Fruit fly (Drosophila melanogaster) whole organism, embryonic: Measurements from ENCODE around the gene CG5835.
A peak's percentile ranks its signal among the peaks of the same experiment; 100 is the strongest.

Source experiments
- Antp ChIP-seq: fragments of 200-800 bp; sonication (Bioruptor generic); optimal IDR thresholded peaks from 3 replicates; lab custom pipeline; 2016; ENCODE audit warnings: missing biosample characterization, missing genetic modification characterization
- Atf6 ChIP-seq: fragments of 200-800 bp; sonication (Bioruptor generic); IDR thresholded peaks from 2 replicates; pipeline ENCODE4 v1.3.6; 2022; ENCODE audit warnings: missing biosample characterization, missing genetic modification characterization
- CG10366 ChIP-seq: fragments of 200-800 bp; sonication (Bioruptor generic); IDR thresholded peaks from 2 replicates; pipeline ENCODE4 v1.3.6; 2022; ENCODE audit warnings: missing biosample characterization, missing genetic modification characterization
- CG11560 ChIP-seq: fragments of 200-800 bp; sonication (Bioruptor generic); IDR thresholded peaks from 3 replicates; pipeline ENCODE4 v1.3.6; 2022; ENCODE audit warnings: missing biosample characterization, missing genetic modification characterization
- CG12299 ChIP-seq: fragments of 200-800 bp; sonication (Bioruptor generic); optimal IDR thresholded peaks from 2 replicates; lab custom pipeline; 2018; ENCODE audit warnings: missing biosample characterization, mild to moderate bottlenecking, missing genetic modification characterization
- CG1233 ChIP-seq: fragments of 200-800 bp; sonication (Bioruptor generic); optimal IDR thresholded peaks from 4 replicates; lab custom pipeline; 2018; ENCODE audit warnings: missing biosample characterization, mild to moderate bottlenecking, missing genetic modification characterization
- CG12942 ChIP-seq: fragments of 200-800 bp; sonication (Bioruptor generic); optimal IDR thresholded peaks from 3 replicates; lab custom pipeline; 2016; ENCODE audit warnings: missing biosample characterization, missing genetic modification characterization
- CG15011 ChIP-seq: fragments of 200-800 bp; sonication (Bioruptor generic); optimal IDR thresholded peaks from 3 replicates; lab custom pipeline; 2018; ENCODE audit warnings: missing biosample characterization, mild to moderate bottlenecking, missing genetic modification characterization
- CG16779 ChIP-seq: fragments of 200-800 bp; sonication (Bioruptor generic); IDR thresholded peaks from 2 replicates; pipeline ENCODE4 v1.3.6; 2022; ENCODE audit warnings: missing biosample characterization, missing genetic modification characterization
- CG2129 ChIP-seq: fragments of 200-800 bp; sonication (Bioruptor generic); IDR thresholded peaks from 2 replicates; pipeline ENCODE4 v1.3.6; 2022; ENCODE audit warnings: missing biosample characterization, missing genetic modification characterization; ENCODE audit not compliant: partially characterized antibody
- CG2712 ChIP-seq: fragments of 200-800 bp; optimal IDR thresholded peaks from 3 replicates; lab custom pipeline; 2019; ENCODE audit warnings: missing biosample characterization, mild to moderate bottlenecking, missing genetic modification characterization, moderate library complexity
- CG2889 ChIP-seq: fragments of 200-800 bp; sonication (Bioruptor generic); IDR thresholded peaks from 3 replicates; pipeline ENCODE4 v1.3.6; 2022; ENCODE audit warnings: missing biosample characterization, missing genetic modification characterization
- CG3163 ChIP-seq: fragments of 200-800 bp; sonication (Bioruptor generic); optimal IDR thresholded peaks from 3 replicates; lab custom pipeline; 2016; ENCODE audit warnings: missing biosample characterization, missing genetic modification characterization
- CG33213 ChIP-seq: fragments of 200-800 bp; sonication (Bioruptor generic); optimal IDR thresholded peaks from 3 replicates; lab custom pipeline; 2016; ENCODE audit warnings: missing biosample characterization, missing genetic modification characterization
- CG4707 ChIP-seq: fragments of 200-800 bp; sonication (Bioruptor generic); optimal IDR thresholded peaks from 2 replicates; lab custom pipeline; 2018; ENCODE audit warnings: missing biosample characterization, mild to moderate bottlenecking, missing genetic modification characterization, moderate library complexity
- CG6272 ChIP-seq: fragments of 200-800 bp; sonication (Bioruptor generic); IDR thresholded peaks from 2 replicates; pipeline ENCODE4 v1.3.6; 2022; ENCODE audit warnings: missing biosample characterization, missing genetic modification characterization
- CG7357 ChIP-seq: fragments of 200-800 bp; sonication (Bioruptor generic); IDR thresholded peaks from 3 replicates; pipeline ENCODE4 v1.3.6; 2022; ENCODE audit warnings: missing biosample characterization, missing genetic modification characterization
- CG7372 ChIP-seq: fragments of 200-800 bp; sonication (Bioruptor generic); IDR thresholded peaks from 2 replicates; pipeline ENCODE4 v1.3.6; 2022; ENCODE audit warnings: missing biosample characterization, missing genetic modification characterization
- CG7556 ChIP-seq: fragments of 200-800 bp; sonication (Bioruptor generic); optimal IDR thresholded peaks from 2 replicates; lab custom pipeline; 2017; ENCODE audit warnings: missing biosample characterization, mild to moderate bottlenecking, missing genetic modification characterization
- CG8089 ChIP-seq: fragments of 200-800 bp; sonication (Bioruptor generic); optimal IDR thresholded peaks from 3 replicates; lab custom pipeline; 2016; ENCODE audit warnings: missing biosample characterization, missing genetic modification characterization
- Dad ChIP-seq: fragments of 200-800 bp; sonication (Bioruptor generic); optimal IDR thresholded peaks from 3 replicates; lab custom pipeline; 2016; ENCODE audit warnings: missing biosample characterization, missing genetic modification characterization
- H2.0 ChIP-seq: fragments of 200-800 bp; sonication (Bioruptor generic); IDR thresholded peaks from 2 replicates; pipeline ENCODE4 v1.3.6; 2022; ENCODE audit warnings: missing biosample characterization, missing genetic modification characterization
- Hmr ChIP-seq: fragments of 200-800 bp; sonication (Bioruptor generic); optimal IDR thresholded peaks from 3 replicates; lab custom pipeline; 2017; ENCODE audit warnings: mild to moderate bottlenecking, missing biosample characterization, missing genetic modification reagents, missing genetic modification characterization
- Hr3 ChIP-seq: fragments of 200-800 bp; sonication (Bioruptor generic); optimal IDR thresholded peaks from 3 replicates; lab custom pipeline; 2016; ENCODE audit warnings: missing biosample characterization, missing genetic modification characterization
- Nf-YA ChIP-seq: fragments of 200-800 bp; sonication (Bioruptor generic); IDR thresholded peaks from 2 replicates; pipeline ENCODE4 v1.3.6; 2022; ENCODE audit warnings: missing biosample characterization, missing genetic modification characterization
- Sry-β ChIP-seq: fragments of 200-800 bp; sonication (Bioruptor generic); optimal IDR thresholded peaks from 2 replicates; lab custom pipeline; 2018; ENCODE audit warnings: missing biosample characterization, mild to moderate bottlenecking, missing genetic modification characterization, moderate library complexity
- Sry-δ ChIP-seq: fragments of 200-800 bp; sonication (Bioruptor generic); optimal IDR thresholded peaks from 2 replicates; lab custom pipeline; 2016; ENCODE audit warnings: missing biosample characterization, missing genetic modification characterization
- Xrp1 ChIP-seq: fragments of 200-800 bp; sonication (Bioruptor generic); IDR thresholded peaks from 2 replicates; pipeline ENCODE4 v1.3.6; 2022; ENCODE audit warnings: missing biosample characterization, missing genetic modification characterization
- YL-1 ChIP-seq: fragments of 200-800 bp; sonication (Bioruptor generic); optimal IDR thresholded peaks from 3 replicates; lab custom pipeline; 2017; ENCODE audit warnings: missing biosample characterization, mild to moderate bottlenecking, missing genetic modification characterization
- ac ChIP-seq: fragments of 200-800 bp; sonication (Bioruptor generic); optimal IDR thresholded peaks from 3 replicates; lab custom pipeline; 2017; ENCODE audit warnings: missing biosample characterization, mild to moderate bottlenecking, missing genetic modification characterization
- ap ChIP-seq: fragments of 200-800 bp; sonication (Bioruptor generic); IDR thresholded peaks from 2 replicates; pipeline ENCODE4 v1.3.6; 2022; ENCODE audit warnings: missing biosample characterization, missing genetic modification characterization
- ash1 ChIP-seq: fragments of 200-800 bp; sonication (Bioruptor generic); optimal IDR thresholded peaks from 2 replicates; lab custom pipeline; 2018; ENCODE audit warnings: missing biosample characterization, mild to moderate bottlenecking, missing genetic modification characterization
- caup ChIP-seq: fragments of 200-800 bp; sonication (Bioruptor generic); optimal IDR thresholded peaks from 3 replicates; lab custom pipeline; 2017; ENCODE audit warnings: missing biosample characterization, mild to moderate bottlenecking, missing genetic modification characterization, moderate library complexity; ENCODE audit not compliant: severe bottlenecking
- corto ChIP-seq: fragments of 200-800 bp; sonication (Bioruptor generic); optimal IDR thresholded peaks from 2 replicates; lab custom pipeline; 2016; ENCODE audit warnings: missing biosample characterization, mild to moderate bottlenecking, missing genetic modification characterization, moderate library complexity
- disco-r ChIP-seq: fragments of 200-800 bp; sonication (Bioruptor generic); optimal IDR thresholded peaks from 2 replicates; lab custom pipeline; 2016; ENCODE audit warnings: missing biosample characterization, missing genetic modification characterization
- exex ChIP-seq: fragments of 200-800 bp; sonication (Bioruptor generic); optimal IDR thresholded peaks from 4 replicates; lab custom pipeline; 2018; ENCODE audit warnings: missing biosample characterization, mild to moderate bottlenecking, missing genetic modification characterization, moderate library complexity
- fu2 ChIP-seq: fragments of 200-800 bp; sonication (Bioruptor generic); optimal IDR thresholded peaks from 2 replicates; lab custom pipeline; 2016; ENCODE audit warnings: missing biosample characterization, missing genetic modification characterization
- gfzf ChIP-seq: fragments of 200-800 bp; sonication (Bioruptor generic); optimal IDR thresholded peaks from 2 replicates; lab custom pipeline; 2016; ENCODE audit warnings: missing biosample characterization, mild to moderate bottlenecking, missing genetic modification characterization, moderate library complexity
- hb ChIP-seq: fragments of 200-800 bp; sonication (Bioruptor generic); IDR thresholded peaks from 3 replicates; pipeline ENCODE4 v1.3.6; 2022; ENCODE audit warnings: missing biosample characterization, missing genetic modification characterization; ENCODE audit not compliant: partially characterized antibody
- kah ChIP-seq: fragments of 200-800 bp; sonication (Bioruptor generic); optimal IDR thresholded peaks from 2 replicates; lab custom pipeline; 2018; ENCODE audit warnings: missing biosample characterization, mild to moderate bottlenecking, missing genetic modification characterization
- lilli ChIP-seq: fragments of 200-800 bp; sonication (Bioruptor generic); optimal IDR thresholded peaks from 3 replicates; lab custom pipeline; 2016; ENCODE audit warnings: missing biosample characterization, missing genetic modification characterization
- onecut ChIP-seq: fragments of 200-800 bp; sonication (Bioruptor generic); IDR thresholded peaks from 2 replicates; pipeline ENCODE4 v1.3.6; 2022; ENCODE audit warnings: missing biosample characterization, missing genetic modification characterization
- pan ChIP-seq, 4 experiments: fragments of >200 bp in 3 of 4; fragments of 200-800 bp in 1 of 4; sonication (Bioruptor generic) in 1 of 4; optimal IDR thresholded peaks in 3 of 4; IDR thresholded peaks in 1 of 4; 2 replicates each; pipeline versions ENCODE4 v1.3.6 to Lab custom; 2017 to 2022; ENCODE audit warnings: missing biosample characterization in 2 of 4, missing genetic modification characterization in 2 of 4, mixed read lengths in 1 of 4
- pzg ChIP-seq: fragments of 200-800 bp; sonication (Bioruptor generic); optimal IDR thresholded peaks from 3 replicates; lab custom pipeline; 2018; ENCODE audit warnings: missing biosample characterization, mild to moderate bottlenecking, missing genetic modification characterization, moderate library complexity
- slbo ChIP-seq: fragments of 200-800 bp; sonication (Bioruptor generic); IDR thresholded peaks from 2 replicates; pipeline ENCODE4 v1.3.6; 2022; ENCODE audit warnings: missing biosample characterization, missing genetic modification characterization
- slou ChIP-seq: fragments of 200-800 bp; sonication (Bioruptor generic); optimal IDR thresholded peaks from 3 replicates; lab custom pipeline; 2016; ENCODE audit warnings: missing biosample characterization, missing genetic modification characterization
- slp2 ChIP-seq: fragments of 200-800 bp; sonication (Bioruptor generic); optimal IDR thresholded peaks from 2 replicates; lab custom pipeline; 2016; ENCODE audit warnings: missing biosample characterization, missing genetic modification characterization
- sqz ChIP-seq: fragments of 200-800 bp; sonication (Bioruptor generic); optimal IDR thresholded peaks from 3 replicates; lab custom pipeline; 2018; ENCODE audit warnings: missing biosample characterization, mild to moderate bottlenecking, missing genetic modification characterization
- tna ChIP-seq: fragments of 200-800 bp; sonication (Bioruptor generic); IDR thresholded peaks from 2 replicates; pipeline ENCODE4 v1.3.6; 2022; ENCODE audit warnings: missing biosample characterization, missing genetic modification characterization; ENCODE audit not compliant: partially characterized antibody
- yki ChIP-seq: fragments of >200 bp; optimal IDR thresholded peaks from 3 replicates; lab custom pipeline; 2018

The CG5835 gene

dm6 chr3R:19180263-19180893, 26.9 kb upstream of the CG5835 start, which contains the start of the genes CG5555 and myd (continued):
- peak; percentile 32 for TF ChIP-seq corto (GFP tag; lab: Kevin White, UChicago)
- TF ChIP-seq ash1 (GFP tag; lab: Kevin White, UChicago): no peak
- TF ChIP-seq CG15011 (GFP tag; lab: Kevin White, UChicago): no peak
- peak; percentile 53 for TF ChIP-seq Sry-δ (GFP tag; lab: Kevin White, UChicago)
- no peak for TF ChIP-seq CG12299 (tag; lab: Kevin White, UChicago)
- TF ChIP-seq Dad (GFP tag; lab: Kevin White, UChicago): peak; percentile 32
- TF ChIP-seq pan (optimal IDR thresholded peaks at IDR 0.05; lab: Kevin White, UChicago): no peak
- peak in 1 of 2 experiments; percentile 48 for TF ChIP-seq pan (GFP tag; optimal IDR thresholded peaks at IDR 0.05 in 1 of 2, IDR thresholded peaks at IDR 0.05 in 1 of 2)
- TF ChIP-seq onecut: peak; percentile 29; the same call in 1 of the 2 replicates
- peak; percentile 44 for TF ChIP-seq YL-1
- TF ChIP-seq CG4707 (GFP tag; lab: Kevin White, UChicago): no peak
- no peak for TF ChIP-seq CG12942 (GFP tag; lab: Kevin White, UChicago)
- peak; percentile 60 for TF ChIP-seq Hmr (GFP tag; lab: Kevin White, UChicago)
- TF ChIP-seq H2.0 (GFP tag; lab: Robert Waterston, UW): peak; percentile 25; the same call in 1 of the 2 replicates
- TF ChIP-seq CG2129 (GFP tag; lab: Robert Waterston, UW): no peak
- TF ChIP-seq CG8089 (GFP tag; lab: Kevin White, UChicago): no peak
- TF ChIP-seq ap (GFP tag; lab: Robert Waterston, UW): no peak
- peak; percentile 27; the same call in 1 of the 2 replicates for TF ChIP-seq Xrp1 (GFP tag; lab: Robert Waterston, UW)
- no peak for TF ChIP-seq Sry-β (GFP tag; lab: Kevin White, UChicago)
- TF ChIP-seq CG33213 (GFP tag; lab: Kevin White, UChicago): peak; percentile 49
- peak; percentile 64; the same call in 2 of the 3 replicates for TF ChIP-seq CG2889 (GFP tag; lab: Robert Waterston, UW)
- TF ChIP-seq Hr3: peak; percentile 26
- TF ChIP-seq exex (tag; lab: Kevin White, UChicago): no peak
- no peak for TF ChIP-seq sqz
- TF ChIP-seq tna (GFP tag; lab: Robert Waterston, UW): peak; percentile 85
- TF ChIP-seq Nf-YA (GFP tag; lab: Robert Waterston, UW): no peak
- peak; percentile 57 for TF ChIP-seq disco-r (GFP tag; lab: Kevin White, UChicago)
- peak; percentile 77 for TF ChIP-seq hb (GFP tag; lab: Robert Waterston, UW)
- peak; percentile 26 for TF ChIP-seq fu2 (GFP tag; lab: Kevin White, UChicago)
- peak; percentile 26 for TF ChIP-seq caup (GFP tag; lab: Kevin White, UChicago)
- peak; percentile 33; the same call in 1 of the 3 replicates for TF ChIP-seq CG7357
- TF ChIP-seq CG2712: peak; percentile 26
- TF ChIP-seq lilli (GFP tag; lab: Kevin White, UChicago): peak; percentile 64
- no peak for TF ChIP-seq CG3163 (GFP tag; lab: Kevin White, UChicago)
- peak; percentile 60 for TF ChIP-seq pzg
- no peak for TF ChIP-seq ac
- TF ChIP-seq slp2: peak; percentile 1
- peak; percentile 41 for TF ChIP-seq CG10366 (GFP tag; lab: Robert Waterston, UW)
- no peak for TF ChIP-seq CG11560 (tag; lab: Robert Waterston, UW)
- TF ChIP-seq slou (GFP tag; lab: Kevin White, UChicago): no peak
- TF ChIP-seq CG16779 (GFP tag; lab: Robert Waterston, UW): no peak
- peak; percentile 51; the same call in 1 of the 2 replicates for TF ChIP-seq slbo
- peak; percentile 12 for TF ChIP-seq gfzf (GFP tag; lab: Kevin White, UChicago)
- TF ChIP-seq yki (lab: Kevin White, UChicago): no peak
- TF ChIP-seq CG7556 (GFP tag; lab: Kevin White, UChicago): no peak
- TF ChIP-seq CG7372 (GFP tag; lab: Robert Waterston, UW): no peak
- TF ChIP-seq CG1233 (GFP tag; lab: Kevin White, UChicago): no peak
- TF ChIP-seq Atf6 (GFP tag; lab: Robert Waterston, UW): peak; percentile 74
- no peak for TF ChIP-seq kah
- no peak for TF ChIP-seq CG6272 (GFP tag; lab: Robert Waterston, UW)
- TF ChIP-seq Antp: no peak
